Worm (Caenorhabditis elegans) whole organism, L4 larva: ENCODE measurements around the gene mec-17.
"Not testable (repeated sequence)": the region's sequence is repeated elsewhere in the genome, so short reads cannot be mapped to it uniquely, and the experiment has no call there.

Experiments used
- F10B5.3 ChIP-seq: sonication (generic microtip); optimal IDR thresholded peaks from 2 replicates; lab custom pipeline; 2016; ENCODE audit warnings: mild to moderate bottlenecking, missing genetic modification characterization, missing compliant biosample characterization
- T20F7.1 ChIP-seq: fragments of 200-800 bp; sonication (Bioruptor generic); optimal IDR thresholded peaks from 2 replicates; lab custom pipeline; 2018; ENCODE audit warnings: mild to moderate bottlenecking, missing genetic modification characterization, missing compliant biosample characterization
- T26A8.4 ChIP-seq: fragments of 200-800 bp; sonication (Bioruptor generic); IDR thresholded peaks from 2 replicates; pipeline ENCODE4 v1.3.6; 2022; ENCODE audit warnings: missing genetic modification characterization, missing compliant biosample characterization
- Y75B8A.6 ChIP-seq: fragments of 200-800 bp; sonication (Bioruptor generic); IDR thresholded peaks from 2 replicates; pipeline ENCODE4 v1.3.6; 2022; ENCODE audit warnings: missing genetic modification reagents, missing genetic modification characterization, missing compliant biosample characterization
- ZK337.2 ChIP-seq: fragments of 200-800 bp; sonication (Bioruptor generic); IDR thresholded peaks from 2 replicates; pipeline ENCODE4 v1.3.6; 2022; ENCODE audit warnings: missing genetic modification reagents, missing genetic modification characterization, missing compliant biosample characterization
- aha-1 ChIP-seq: fragments of 150-350 bp; peaks from one replicate; lab custom pipeline; 2014; ENCODE audit warnings: missing biosample characterization, missing genetic modification characterization
- arid-1 ChIP-seq: fragments of 200-800 bp; sonication (Bioruptor generic); conservative IDR thresholded peaks from 2 replicates; pipeline ENCODE4 v1.3.6; 2022; ENCODE audit warnings: missing genetic modification reagents, missing genetic modification characterization, missing compliant biosample characterization
- ctbp-1 ChIP-seq: fragments of 200-800 bp; sonication (Bioruptor generic); IDR thresholded peaks from 2 replicates; pipeline ENCODE4 v1.3.6; 2022; ENCODE audit warnings: missing genetic modification reagents, missing genetic modification characterization, missing compliant biosample characterization
- daf-12 ChIP-seq: fragments of 150-350 bp; optimal IDR thresholded peaks from 2 replicates; lab custom pipeline; 2014; ENCODE audit warnings: missing biosample characterization, missing genetic modification reagents, missing genetic modification characterization
- daf-16 ChIP-seq, 3 experiments: sonication (generic microtip); optimal IDR thresholded peaks; 2 replicates each; lab custom pipeline; 2016 to 2017; ENCODE audit warnings: missing genetic modification characterization in 3 of 3, missing genetic modification reagents in 3 of 3, mild to moderate bottlenecking in 2 of 3, missing compliant biosample characterization in 2 of 3, missing biosample characterization in 1 of 3, moderate library complexity in 1 of 3
- daf-19 ChIP-seq: fragments of 200-800 bp; sonication (Bioruptor generic); conservative IDR thresholded peaks from 2 replicates; pipeline ENCODE4 v1.3.6; 2022; ENCODE audit warnings: missing genetic modification characterization, missing compliant biosample characterization
- dmd-9 ChIP-seq: fragments of 200-800 bp; sonication (Bioruptor generic); IDR thresholded peaks from 2 replicates; pipeline ENCODE4 v1.3.6; 2022; ENCODE audit warnings: missing genetic modification reagents, missing genetic modification characterization, missing compliant biosample characterization
- egl-27 ChIP-seq: sonication (generic microtip); optimal IDR thresholded peaks from 3 replicates; lab custom pipeline; 2017; ENCODE audit warnings: missing biosample characterization, missing genetic modification reagents, missing genetic modification characterization
- egl-43 ChIP-seq: fragments of 200-800 bp; sonication (Bioruptor generic); IDR thresholded peaks from 2 replicates; pipeline ENCODE4 v1.3.6; 2022; ENCODE audit warnings: missing genetic modification reagents, missing genetic modification characterization, missing compliant biosample characterization
- hif-1 ChIP-seq, 2 experiments: sonication (generic microtip); optimal IDR thresholded peaks; 2 replicates each; lab custom pipeline; 2016 to 2017; ENCODE audit warnings: missing compliant biosample characterization in 2 of 2, missing genetic modification characterization in 2 of 2, missing genetic modification reagents in 2 of 2, missing genotype in 2 of 2, mild to moderate bottlenecking in 1 of 2
- hlh-30 ChIP-seq: sonication (generic microtip); optimal IDR thresholded peaks from 2 replicates; lab custom pipeline; 2017; ENCODE audit warnings: antibody characterized with exemption, mild to moderate bottlenecking, missing genetic modification characterization, missing compliant biosample characterization; ENCODE audit not compliant: insufficient read depth
- hmg-1.1 ChIP-seq: fragments of 200-800 bp; sonication (Bioruptor generic); IDR thresholded peaks from 2 replicates; pipeline ENCODE4 v1.3.6; 2022; ENCODE audit warnings: missing genetic modification reagents, missing genetic modification characterization, missing compliant biosample characterization
- lin-13 ChIP-seq: fragments of 150-350 bp; optimal IDR thresholded peaks from 2 replicates; lab custom pipeline; 2014; ENCODE audit warnings: missing biosample characterization, missing genetic modification reagents, missing genetic modification characterization
- lin-38 ChIP-seq: fragments of 200-800 bp; sonication (Bioruptor generic); IDR thresholded peaks from 2 replicates; pipeline ENCODE4 v1.3.6; 2022; ENCODE audit warnings: missing genetic modification reagents, missing genetic modification characterization, missing compliant biosample characterization
- lsy-2 ChIP-seq, 2 experiments: fragments of 150-350 bp in 1 of 2; sonication (generic microtip) in 1 of 2; optimal IDR thresholded peaks; 2 replicates each; lab custom pipeline; 2014 to 2017; ENCODE audit warnings: missing biosample characterization in 2 of 2, missing genetic modification characterization in 2 of 2
- madf-5 ChIP-seq, 2 experiments: fragments of 200-800 bp; sonication (Bioruptor generic); IDR thresholded peaks; 2 replicates each; pipeline ENCODE4 v1.3.6; 2022; ENCODE audit warnings: missing compliant biosample characterization in 2 of 2, missing genetic modification characterization in 2 of 2
- madf-9 ChIP-seq: fragments of 200-800 bp; sonication (Bioruptor generic); conservative IDR thresholded peaks from 2 replicates; pipeline ENCODE4 v1.3.6; 2022; ENCODE audit warnings: missing genetic modification reagents, missing genetic modification characterization, missing compliant biosample characterization
- mdl-1 ChIP-seq, 2 experiments: fragments of 150-350 bp in 1 of 2; sonication (generic microtip) in 1 of 2; optimal IDR thresholded peaks; 2 replicates each; lab custom pipeline; 2014 to 2017; ENCODE audit warnings: missing biosample characterization in 2 of 2, missing genetic modification characterization in 2 of 2
- mep-1 ChIP-seq: fragments of 150-350 bp; sonication (generic microtip); optimal IDR thresholded peaks from 3 replicates; lab custom pipeline; 2014; ENCODE audit warnings: missing biosample characterization, missing genetic modification characterization
- mes-2 ChIP-seq: sonication (generic microtip); optimal IDR thresholded peaks from 2 replicates; lab custom pipeline; 2016; ENCODE audit warnings: missing genotype, mild to moderate bottlenecking, missing genetic modification characterization, missing compliant biosample characterization; ENCODE audit not compliant: poor library complexity, severe bottlenecking
- nhr-10 ChIP-seq: fragments of 150-350 bp; optimal IDR thresholded peaks from 2 replicates; lab custom pipeline; 2014; ENCODE audit warnings: missing biosample characterization, missing genetic modification characterization
- nhr-11 ChIP-seq: fragments of 150-350 bp; optimal IDR thresholded peaks from 2 replicates; lab custom pipeline; 2014; ENCODE audit warnings: missing biosample characterization, missing genetic modification characterization
- nhr-6 ChIP-seq: fragments of 150-350 bp; optimal IDR thresholded peaks from 2 replicates; lab custom pipeline; 2014; ENCODE audit warnings: missing biosample characterization, missing genetic modification characterization
- nhr-76 ChIP-seq: fragments of 150-350 bp; optimal IDR thresholded peaks from 2 replicates; lab custom pipeline; 2014; ENCODE audit warnings: missing biosample characterization, missing genetic modification characterization
- rbr-2 ChIP-seq: sonication (generic microtip); optimal IDR thresholded peaks from 2 replicates; lab custom pipeline; 2016; ENCODE audit warnings: missing genotype, missing genetic modification characterization, missing compliant biosample characterization
- saeg-2 ChIP-seq: fragments of 200-800 bp; sonication (Bioruptor generic); IDR thresholded peaks from 2 replicates; pipeline ENCODE4 v1.3.6; 2022; ENCODE audit warnings: missing genetic modification reagents, missing genetic modification characterization, missing compliant biosample characterization
- set-16 ChIP-seq: fragments of 200-800 bp; sonication (Bioruptor generic); IDR thresholded peaks from 2 replicates; pipeline ENCODE4 v1.3.6; 2022; ENCODE audit warnings: missing genetic modification reagents, missing genetic modification characterization, missing compliant biosample characterization
- snpc-4 ChIP-seq: fragments of 150-350 bp; optimal IDR thresholded peaks from 2 replicates; lab custom pipeline; 2014; ENCODE audit warnings: missing biosample characterization, missing genetic modification characterization
- spr-1 ChIP-seq: sonication (generic microtip); optimal IDR thresholded peaks from 2 replicates; lab custom pipeline; 2016; ENCODE audit warnings: mild to moderate bottlenecking, missing genetic modification characterization, missing compliant biosample characterization
- spr-3 ChIP-seq: fragments of 200-800 bp; sonication (Bioruptor generic); optimal IDR thresholded peaks from 2 replicates; lab custom pipeline; 2018; ENCODE audit warnings: mild to moderate bottlenecking, missing genetic modification characterization, missing compliant biosample characterization
- unc-130 ChIP-seq: sonication (generic microtip); optimal IDR thresholded peaks from 2 replicates; lab custom pipeline; 2016; ENCODE audit warnings: missing genetic modification reagents, missing genetic modification characterization, missing compliant biosample characterization
- unc-62 ChIP-seq, 3 experiments: fragments of 150-350 bp in 1 of 3; sonication (generic microtip); optimal IDR thresholded peaks in 2 of 3; peaks in 1 of 3; 1 replicate in 1 of 3; 2 replicates in 2 of 3; lab custom pipeline; 2014 to 2017; ENCODE audit warnings: missing biosample characterization in 3 of 3, missing genetic modification characterization in 3 of 3, missing genetic modification reagents in 3 of 3, missing genotype in 1 of 3
- vab-7 ChIP-seq: fragments of 200-800 bp; sonication (Bioruptor generic); IDR thresholded peaks from 2 replicates; pipeline ENCODE4 v1.3.6; 2022; ENCODE audit warnings: missing genetic modification reagents, missing genetic modification characterization, missing compliant biosample characterization

The mec-17 gene

DNA sequence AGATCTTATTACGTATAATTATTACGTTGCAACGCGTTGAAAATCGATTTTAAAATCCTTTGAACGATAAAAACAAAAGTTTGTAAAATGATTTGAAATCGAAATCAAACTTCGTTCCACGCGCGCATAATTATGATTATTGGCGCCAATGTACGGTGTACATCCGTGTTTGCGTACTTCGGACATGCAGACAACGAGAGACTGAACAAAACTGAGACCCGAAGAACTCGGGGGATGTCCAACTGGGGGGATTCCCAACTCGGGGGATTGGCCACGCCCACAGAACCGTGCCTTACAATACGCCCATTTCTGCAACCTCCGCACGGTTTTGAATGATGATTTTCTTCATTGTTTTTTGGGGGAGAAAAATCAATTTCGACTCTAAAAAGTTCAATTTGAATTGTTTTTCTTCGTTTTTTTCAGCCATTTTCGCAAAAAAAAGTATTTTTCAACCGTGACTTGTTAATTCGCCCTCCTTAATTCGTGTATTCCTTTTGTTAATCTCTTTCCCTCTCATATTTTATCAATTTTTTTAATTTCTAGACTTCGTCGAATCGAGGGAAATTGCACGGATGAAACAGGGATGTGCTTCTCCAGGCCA, 40.0 kb downstream of the mec-17 start, which contains the start of gene F20D12.12 (continued):
- TF ChIP-seq hmg-1.1 (GFP tag; lab: Robert Waterston, UW) (peak; percentile 94), egl-43 (GFP tag; lab: Robert Waterston, UW) (peak; percentile 86), dmd-9 (GFP tag; lab: Robert Waterston, UW) (peak; percentile 71; the same call in 1 of the 2 replicates), daf-16 (tag; optimal IDR thresholded peaks at IDR 0.05; lab: Kevin White, UChicago) (peak; percentile 13), madf-9 (peak; percentile 71; the same call in 1 of the 2 replicates), ZK337.2 (GFP tag; lab: Robert Waterston, UW) (peak; percentile 85), saeg-2 (GFP tag; lab: Robert Waterston, UW) (0 out of 2 replicates have a peak, but pooled peaks have one; percentile 62), rbr-2 (tag; lab: Kevin White, UChicago) (peak; percentile 74), ctbp-1 (GFP tag; lab: Robert Waterston, UW) (peak; percentile 87), lsy-2 (tag; optimal IDR thresholded peaks at IDR 0.05; lab: Kevin White, UChicago) (peak; percentile 70 to 96), unc-130 (peak; percentile 83), arid-1 (peak; percentile 87), mdl-1 (tag; optimal IDR thresholded peaks at IDR 0.05; lab: Kevin White, UChicago) (peak in 1 of 2 experiments; percentile 64), Y75B8A.6 (GFP tag; lab: Robert Waterston, UW) (0 out of 2 replicates have a peak, but pooled peaks have one; percentile 39)
- not testable (repeated sequence) for TF ChIP-seq daf-16 (GFP tag; optimal IDR thresholded peaks at IDR 0.05; lab: Kevin White, UChicago)
- TF ChIP-seq, all 104 proteins: peak for 47; not testable (repeated sequence) for 57

DNA sequence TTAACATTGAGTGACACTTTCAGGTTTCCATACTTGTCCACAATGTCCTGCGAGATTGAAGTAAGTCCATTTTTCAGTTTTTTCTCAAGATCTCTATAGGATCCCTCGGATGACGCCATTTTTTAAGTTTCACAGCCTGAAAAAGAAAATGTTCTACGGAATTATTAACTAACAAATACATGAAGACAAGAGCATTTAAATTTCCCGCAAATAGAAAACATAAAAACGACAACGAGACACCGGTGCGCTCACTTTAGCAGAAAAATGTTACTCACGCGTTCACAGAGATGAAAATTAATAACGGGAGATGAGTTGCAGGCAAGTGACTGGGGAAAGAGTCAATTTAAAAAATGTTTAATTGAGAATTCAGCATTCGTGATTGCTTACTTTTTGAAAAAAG, 40.5 kb downstream of the mec-17 start, which contains the start of gene czw-1:
czw-1 (minus strand) TSS at position 369 of the 400 bp plus-strand sequence.
- TF ChIP-seq dmd-9 (GFP tag; lab: Robert Waterston, UW): no peak
- no peak for TF ChIP-seq mep-1 (tag; lab: Kevin White, UChicago)
- TF ChIP-seq daf-12 (tag; lab: Kevin White, UChicago): no peak
- no peak for TF ChIP-seq aha-1 (tag; lab: Kevin White, UChicago)
- TF ChIP-seq set-16: no peak
- no peak for TF ChIP-seq vab-7 (GFP tag; lab: Robert Waterston, UW)
- TF ChIP-seq nhr-6 (tag; lab: Kevin White, UChicago): no peak
- no peak for TF ChIP-seq lin-13 (GFP tag; lab: Kevin White, UChicago)
- TF ChIP-seq lin-38 (GFP tag; lab: Robert Waterston, UW): no peak
- TF ChIP-seq spr-3 (GFP tag; lab: Kevin White, UChicago): no peak
- TF ChIP-seq T20F7.1 (GFP tag; lab: Kevin White, UChicago): peak; percentile 71
- TF ChIP-seq daf-19 (GFP tag; lab: Robert Waterston, UW): no peak
- no peak for TF ChIP-seq F10B5.3 (tag; lab: Kevin White, UChicago)
- no peak for TF ChIP-seq mdl-1 (tag; optimal IDR thresholded peaks at IDR 0.05; lab: Kevin White, UChicago)
- TF ChIP-seq egl-27: no peak
- TF ChIP-seq hif-1 (tag; optimal IDR thresholded peaks at IDR 0.05; lab: Kevin White, UChicago): no peak
- peak; percentile 12 for TF ChIP-seq mes-2 (tag; lab: Kevin White, UChicago)

DNA sequence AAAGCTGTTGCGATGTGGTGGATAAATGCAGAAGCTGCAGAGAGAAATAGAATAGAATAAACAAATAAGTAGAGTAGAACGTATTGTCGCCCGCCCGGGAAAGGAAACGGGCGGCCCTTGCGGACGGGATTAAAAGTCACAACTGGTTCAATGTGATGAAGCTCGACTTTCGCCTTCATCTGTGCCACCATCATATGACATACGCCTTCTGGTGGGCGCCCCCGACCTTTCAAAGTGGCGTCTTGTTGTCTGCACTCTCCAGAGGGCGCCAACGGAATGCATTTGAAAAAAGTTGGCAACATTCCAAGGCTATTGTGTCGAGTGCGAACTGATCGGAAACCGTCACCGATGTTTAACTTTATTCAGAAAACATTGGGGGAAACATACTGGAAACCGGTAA, 43.7 kb downstream of the mec-17 start:
- TF ChIP-seq ZK337.2 (GFP tag; lab: Robert Waterston, UW): no peak
- peak in 1 of 2 experiments; percentile 61 for TF ChIP-seq unc-62 (GFP tag; optimal IDR thresholded peaks at IDR 0.05 in 1 of 2; lab: Kevin White, UChicago)
- TF ChIP-seq unc-62 (tag; optimal IDR thresholded peaks at IDR 0.05; lab: Kevin White, UChicago): no peak
- TF ChIP-seq nhr-10 (tag; lab: Kevin White, UChicago): no peak
- TF ChIP-seq madf-5 (GFP tag; IDR thresholded peaks at IDR 0.05; lab: Robert Waterston, UW): no peak
- TF ChIP-seq hlh-30 (tag; lab: Kevin White, UChicago): peak; percentile 57
- no peak for TF ChIP-seq nhr-76 (tag; lab: Kevin White, UChicago)
- TF ChIP-seq saeg-2 (GFP tag; lab: Robert Waterston, UW): no peak
- TF ChIP-seq T26A8.4 (GFP tag; lab: Robert Waterston, UW): no peak
- peak; percentile 28 for TF ChIP-seq mep-1 (tag; lab: Kevin White, UChicago)
- no peak for TF ChIP-seq nhr-6 (tag; lab: Kevin White, UChicago)
- TF ChIP-seq nhr-11 (tag; lab: Kevin White, UChicago): no peak
- TF ChIP-seq hif-1 (tag; optimal IDR thresholded peaks at IDR 0.05; lab: Kevin White, UChicago): no peak
- TF ChIP-seq mes-2 (tag; lab: Kevin White, UChicago): no peak
- TF ChIP-seq snpc-4: no peak
- no peak for TF ChIP-seq set-16
- no peak for TF ChIP-seq dmd-9 (GFP tag; lab: Robert Waterston, UW)
- TF ChIP-seq daf-16 (GFP tag; optimal IDR thresholded peaks at IDR 0.05; lab: Kevin White, UChicago): no peak
- TF ChIP-seq daf-16 (tag; optimal IDR thresholded peaks at IDR 0.05; lab: Kevin White, UChicago): no peak
- TF ChIP-seq spr-1 (tag; lab: Kevin White, UChicago): no peak
- no peak for TF ChIP-seq arid-1
